Worm (Caenorhabditis elegans): Measurements from ENCODE around the gene F08F8.10.
A peak's percentile ranks its signal among the peaks of the same experiment; 100 is the strongest.

F08F8.10 gene

ce11 chrIII:7304961-7305648 lies 52.1 kb downstream of the F08F8.10 start:
- peak; percentile 13 for TF ChIP-seq nfya-1 (tag; optimal IDR thresholded peaks at IDR 0.05; ENCODE audit: insufficient read depth)
- TF ChIP-seq unc-62 (GFP tag; optimal IDR thresholded peaks at IDR 0.05), result no peak
- no peak for TF ChIP-seq elt-2 (tag; optimal IDR thresholded peaks at IDR 0.05)
- TF ChIP-seq ama-1 (optimal IDR thresholded peaks at IDR 0.05), result no peak
- TF ChIP-seq ZK546.5 (tag; optimal IDR thresholded peaks at IDR 0.05), result no peak
- TF ChIP-seq ceh-82 (tag; optimal IDR thresholded peaks at IDR 0.05), result no peak
- TF ChIP-seq nhr-43 (tag; optimal IDR thresholded peaks at IDR 0.05; ENCODE audit: poor library complexity, severe bottlenecking), result peak; percentile 38
- TF ChIP-seq nhr-67 (tag; optimal IDR thresholded peaks at IDR 0.05), result no peak
- TF ChIP-seq elt-3 (tag; optimal IDR thresholded peaks at IDR 0.05), result peak in 1 of 3 experiments; percentile 55
- peak; percentile 79 for TF ChIP-seq nhr-23 (tag; optimal IDR thresholded peaks at IDR 0.05)
- no peak for TF ChIP-seq aly-2 (tag; optimal IDR thresholded peaks at IDR 0.05)
- no peak for TF ChIP-seq ceh-28 (tag; optimal IDR thresholded peaks at IDR 0.05)
- TF ChIP-seq lsy-12 (tag; optimal IDR thresholded peaks at IDR 0.05), result no peak
- no peak for TF ChIP-seq nhr-11 (tag; optimal IDR thresholded peaks at IDR 0.05)
- TF ChIP-seq mdl-1 (tag; optimal IDR thresholded peaks at IDR 0.05), result no peak
- no peak for TF ChIP-seq mml-1 (tag; optimal IDR thresholded peaks at IDR 0.05)
- TF ChIP-seq nhr-12 (tag; optimal IDR thresholded peaks at IDR 0.05), result no peak
- no peak for TF ChIP-seq hmg-11 (tag; optimal IDR thresholded peaks at IDR 0.05)
- TF ChIP-seq elt-1 (tag; optimal IDR thresholded peaks at IDR 0.05), result peak; percentile 35
- no peak for TF ChIP-seq daf-12 (tag; optimal IDR thresholded peaks at IDR 0.05)
- no peak for TF ChIP-seq egl-5 (tag; optimal IDR thresholded peaks at IDR 0.05)
- TF ChIP-seq lin-15B (tag; optimal IDR thresholded peaks at IDR 0.05), result no peak
- no peak for TF ChIP-seq eor-1 (tag; optimal IDR thresholded peaks at IDR 0.05)
- TF ChIP-seq R02D3.7 (tag; optimal IDR thresholded peaks at IDR 0.05), result no peak
- no peak for TF ChIP-seq fkh-10 (GFP tag; optimal IDR thresholded peaks at IDR 0.05)
- TF ChIP-seq tbx-2 (tag; optimal IDR thresholded peaks at IDR 0.05), result no peak

Data from whole organism, L3 larva.